Fruit fly (Drosophila melanogaster): ENCODE results near the gene CG12115.

- TF ChIP-seq usp (GFP tag; optimal IDR thresholded peaks at IDR 0.05) (no peak), pan (optimal IDR thresholded peaks at IDR 0.05) (no peak), psq (optimal IDR thresholded peaks at IDR 0.05) (no peak), CG8478 (optimal IDR thresholded peaks at IDR 0.05) (no peak)
Measured at dm6 chrX:9215485-9215884, 25.1 kb upstream of the CG12115 start, which contains the start of gene CG15368.

Measured in whole organism.